Fruit fly (Drosophila melanogaster): Measurements from ENCODE around the gene Zasp67.

The Zasp67 gene

DNA sequence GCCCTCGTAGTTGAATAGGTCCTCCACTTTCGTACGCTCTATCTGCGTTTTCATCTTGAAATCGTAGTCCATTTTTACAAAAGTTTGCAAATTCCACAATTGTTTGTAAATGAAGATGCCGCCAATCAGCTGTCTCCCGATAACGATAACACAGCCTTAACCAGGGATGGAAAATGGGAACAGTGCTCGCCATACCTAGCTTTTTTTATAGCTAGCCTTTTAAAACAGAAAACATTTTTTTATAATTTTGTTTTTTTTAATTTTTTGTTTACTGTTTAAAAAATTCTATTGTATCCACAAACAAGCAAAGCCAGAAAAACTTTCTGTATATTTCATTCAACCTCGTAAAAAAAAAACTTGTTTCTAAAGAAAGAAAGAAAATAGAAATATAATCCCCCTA, 41.0 kb upstream of the Zasp67 start, which contains the start of gene Cdk8 (continued):
- peak; percentile 45 for TF ChIP-seq HmgZ (tag; optimal IDR thresholded peaks at IDR 0.05)
- no peak for TF ChIP-seq Hmr (GFP tag; optimal IDR thresholded peaks at IDR 0.05)
- peak; percentile 84 for TF ChIP-seq sens (GFP tag)
- TF ChIP-seq CG1832 (GFP tag; optimal IDR thresholded peaks at IDR 0.05): no peak
- TF ChIP-seq CG7928 (GFP tag; optimal IDR thresholded peaks at IDR 0.05): peak; percentile 92
- TF ChIP-seq CG30020 (tag; optimal IDR thresholded peaks at IDR 0.05): peak; percentile 42
- TF ChIP-seq phol (tag; optimal IDR thresholded peaks at IDR 0.05): peak; percentile 67
- peak; percentile 51; the same call in 1 of the 3 replicates for TF ChIP-seq CG34422 (GFP tag; IDR thresholded peaks at IDR 0.05)
- TF ChIP-seq wek (GFP tag; optimal IDR thresholded peaks at IDR 0.05): no peak
- peak; percentile 40; the same call in 1 of the 2 replicates for TF ChIP-seq Atf6 (GFP tag; IDR thresholded peaks at IDR 0.05)
- no peak for TF ChIP-seq gem (tag; optimal IDR thresholded peaks at IDR 0.05)
- no peak for TF ChIP-seq ranshi (GFP tag; IDR thresholded peaks at IDR 0.05)
- TF ChIP-seq hkb (optimal IDR thresholded peaks at IDR 0.05): no peak
- peak; percentile 63 for TF ChIP-seq hkb (GFP tag; IDR thresholded peaks at IDR 0.05)
- TF ChIP-seq CG12769 (tag; optimal IDR thresholded peaks at IDR 0.05): no peak
- TF ChIP-seq CG15601 (tag; optimal IDR thresholded peaks at IDR 0.05): peak; percentile 17
- no peak for TF ChIP-seq CG7357 (GFP tag; IDR thresholded peaks at IDR 0.05)
- TF ChIP-seq CG12659 (GFP tag; optimal IDR thresholded peaks at IDR 0.05): peak; percentile 60
- TF ChIP-seq onecut (GFP tag; IDR thresholded peaks at IDR 0.05): no peak
- TF ChIP-seq CTCF (GFP tag; optimal IDR thresholded peaks at IDR 0.05): no peak
- TF ChIP-seq sd (tag; optimal IDR thresholded peaks at IDR 0.05): peak; percentile 87
- no peak for TF ChIP-seq CG12071 (GFP tag; optimal IDR thresholded peaks at IDR 0.05)
- TF ChIP-seq Hr3 (GFP tag; optimal IDR thresholded peaks at IDR 0.05): peak; percentile 30
- peak; percentile 18; the same call in 1 of the 2 replicates for TF ChIP-seq Ada2b (GFP tag; IDR thresholded peaks at IDR 0.05)
- peak; percentile 13 for TF ChIP-seq trem (tag; optimal IDR thresholded peaks at IDR 0.05)
- TF ChIP-seq Ets65A (GFP tag): no peak
- TF ChIP-seq zfh2 (GFP tag; optimal IDR thresholded peaks at IDR 0.05): peak; percentile 14
- TF ChIP-seq B-H2 (GFP tag; optimal IDR thresholded peaks at IDR 0.05): peak; percentile 35
- TF ChIP-seq CG12155 (GFP tag; optimal IDR thresholded peaks at IDR 0.05): peak; percentile 15
- no peak for TF ChIP-seq pfk (GFP tag; optimal IDR thresholded peaks at IDR 0.05)
- TF ChIP-seq chif (GFP tag; optimal IDR thresholded peaks at IDR 0.05): peak in 1 of 2 experiments; percentile 2
- no peak for TF ChIP-seq pan (optimal IDR thresholded peaks at IDR 0.05)
- TF ChIP-seq pan (GFP tag; optimal IDR thresholded peaks at IDR 0.05 in 1 of 2, IDR thresholded peaks at IDR 0.05 in 1 of 2): peak in 1 of 2 experiments; percentile 31
- TF ChIP-seq lbe (GFP tag; optimal IDR thresholded peaks at IDR 0.05): no peak
- peak; percentile 7 for TF ChIP-seq Fer1 (GFP tag; optimal IDR thresholded peaks at IDR 0.05)
- TF ChIP-seq fu2 (GFP tag; optimal IDR thresholded peaks at IDR 0.05): peak; percentile 3
- TF ChIP-seq toy (GFP tag; IDR thresholded peaks at IDR 0.05): no peak
- no peak for TF ChIP-seq CG9609 (GFP tag; optimal IDR thresholded peaks at IDR 0.05)
- TF ChIP-seq cad (GFP tag; optimal IDR thresholded peaks at IDR 0.05): no peak
- TF ChIP-seq CG14014 (GFP tag; IDR thresholded peaks at IDR 0.05): no peak
- no peak for TF ChIP-seq nau (GFP tag; optimal IDR thresholded peaks at IDR 0.05)
- no peak for TF ChIP-seq tup (GFP tag; optimal IDR thresholded peaks at IDR 0.05)
- TF ChIP-seq CG16779 (GFP tag; IDR thresholded peaks at IDR 0.05): no peak
- TF ChIP-seq CG3281 (GFP tag; optimal IDR thresholded peaks at IDR 0.05): no peak
- no peak for TF ChIP-seq CG5180 (GFP tag; optimal IDR thresholded peaks at IDR 0.05)
- TF ChIP-seq croc (GFP tag; conservative IDR thresholded peaks at IDR 0.05): no peak
- TF ChIP-seq CG12391 (tag; optimal IDR thresholded peaks at IDR 0.05): peak; percentile 66
- TF ChIP-seq HLH3B (GFP tag; IDR thresholded peaks at IDR 0.05): no peak
- TF ChIP-seq H2.0 (GFP tag; IDR thresholded peaks at IDR 0.05): no peak; the same call in 1 of the 2 replicates
- no peak for TF ChIP-seq Six4 (GFP tag; optimal IDR thresholded peaks at IDR 0.05)
- TF ChIP-seq mam (GFP tag; optimal IDR thresholded peaks at IDR 0.05): peak; percentile 31
- TF ChIP-seq CG10147 (GFP tag; optimal IDR thresholded peaks at IDR 0.05): peak; percentile 52
- peak; percentile 18; the same call in 1 of the 2 replicates for TF ChIP-seq stc (GFP tag; IDR thresholded peaks at IDR 0.05)

Data from whole organism, embryonic.